Worm (Caenorhabditis elegans) whole organism, midembryonic: ENCODE measurements around the gene ubc-26.

Experiments
- T22C8.4 ChIP-seq: fragments of 200-800 bp; sonication (Bioruptor generic); IDR thresholded peaks from 2 replicates; pipeline ENCODE4 v1.3.6; 2022; ENCODE audit warnings: missing genetic modification characterization, missing compliant biosample characterization
- cog-1 ChIP-seq: sonication (generic microtip); optimal IDR thresholded peaks from 2 replicates; lab custom pipeline; 2016; ENCODE audit warnings: missing genetic modification characterization, missing compliant biosample characterization
- flt-1 ChIP-seq: fragments of 200-800 bp; sonication (Bioruptor generic); IDR thresholded peaks from 2 replicates; pipeline ENCODE4 v1.3.6; 2022; ENCODE audit warnings: missing genetic modification characterization, missing compliant biosample characterization
- klf-2 ChIP-seq: fragments of 200-800 bp; sonication (Bioruptor generic); conservative IDR thresholded peaks from 2 replicates; pipeline ENCODE4 v1.3.6; 2022; ENCODE audit warnings: missing genetic modification reagents, missing genetic modification characterization, missing compliant biosample characterization
- med-1 ChIP-seq: sonication (generic microtip); optimal IDR thresholded peaks from 2 replicates; lab custom pipeline; 2017; ENCODE audit warnings: missing genetic modification characterization, mild to moderate bottlenecking, missing compliant biosample characterization, antibody characterized with exemption, missing genetic modification reagents; ENCODE audit not compliant: insufficient read depth
- ref-1 ChIP-seq: fragments of 200-800 bp; sonication (Bioruptor generic); conservative IDR thresholded peaks from 2 replicates; pipeline ENCODE4 v1.3.6; 2022; ENCODE audit warnings: missing genetic modification reagents, missing genetic modification characterization, missing compliant biosample characterization
- tab-1 ChIP-seq: fragments of 200-800 bp; sonication (Bioruptor generic); IDR thresholded peaks from 2 replicates; pipeline ENCODE4 v1.3.6; 2022; ENCODE audit warnings: missing genetic modification characterization, missing compliant biosample characterization
- ztf-23 ChIP-seq: fragments of 200-800 bp; sonication (Bioruptor generic); IDR thresholded peaks from 2 replicates; pipeline ENCODE4 v1.3.6; 2022; ENCODE audit warnings: missing genetic modification reagents, missing genetic modification characterization, missing compliant biosample characterization
- ztf-29 ChIP-seq: fragments of 200-800 bp; sonication (Bioruptor generic); IDR thresholded peaks from 2 replicates; pipeline ENCODE4 v1.3.6; 2022; ENCODE audit warnings: missing genetic modification reagents, missing genetic modification characterization, missing compliant biosample characterization

ce11 chrII:2859873-2860821, 40.0 kb downstream of the ubc-26 start:
- TF ChIP-seq ztf-23 (GFP tag; lab: Robert Waterston, UW) = peak; percentile 52; the same call in 1 of the 2 replicates
- TF ChIP-seq ztf-29 = no peak
- TF ChIP-seq T22C8.4 (GFP tag; lab: Robert Waterston, UW) = no peak
- TF ChIP-seq tab-1 = peak; percentile 64
- peak; percentile 81 for TF ChIP-seq flt-1 (GFP tag; lab: Robert Waterston, UW)
- no peak for TF ChIP-seq med-1 (GFP tag; lab: Kevin White, UChicago)
- no peak for TF ChIP-seq ref-1
- TF ChIP-seq cog-1 = no peak
- no peak for TF ChIP-seq klf-2
